Worm (Caenorhabditis elegans): ENCODE results near the gene pho-10.

pho-10 gene

ce11 chrII:9956116-9956515 lies 35.7 kb upstream of the pho-10 start:
- peak; percentile 3 for TF ChIP-seq nhr-11 (tag; optimal IDR thresholded peaks at IDR 0.05)
- TF ChIP-seq unc-62 (GFP tag; optimal IDR thresholded peaks at IDR 0.05 in 1 of 2) = peak in 1 of 2 experiments; percentile 53
- no peak for TF ChIP-seq unc-62 (tag; optimal IDR thresholded peaks at IDR 0.05)
- no peak for TF ChIP-seq daf-12 (tag; optimal IDR thresholded peaks at IDR 0.05)

DNA sequence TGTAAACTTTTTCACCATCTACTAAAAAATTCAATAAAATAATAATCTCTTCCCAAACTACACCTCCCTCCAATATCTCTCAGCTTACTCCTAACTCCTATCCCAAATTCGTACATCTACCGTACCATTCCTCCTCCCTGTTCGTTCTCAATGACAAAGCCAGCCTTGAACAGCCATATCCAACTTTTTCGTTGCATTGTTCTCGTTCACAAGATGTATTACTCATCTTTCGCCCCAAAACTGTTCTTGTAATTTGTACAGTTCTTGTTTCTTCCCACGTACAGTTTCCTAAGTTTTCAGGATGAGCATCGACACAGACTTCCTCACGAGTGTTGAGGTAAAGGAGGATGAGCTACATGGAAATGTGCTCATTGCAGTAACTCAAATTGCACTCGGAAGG lies 34.5 kb upstream of the pho-10 start, which contains the start of gene egl-43:
TSS of gene egl-43 (plus strand) at position 301 of the 400 bp plus-strand sequence.
- TF ChIP-seq aha-1 (tag) = no peak
- TF ChIP-seq lir-3 (tag; optimal IDR thresholded peaks at IDR 0.05) = no peak
- no peak for TF ChIP-seq zip-11 (GFP tag; IDR thresholded peaks at IDR 0.05)
- no peak for TF ChIP-seq F44E2.7 (GFP tag; IDR thresholded peaks at IDR 0.05)
- no peak for TF ChIP-seq mdl-1 (tag; optimal IDR thresholded peaks at IDR 0.05)
- TF ChIP-seq vab-7 (GFP tag; IDR thresholded peaks at IDR 0.05) = no peak
- no peak for TF ChIP-seq arid-1 (GFP tag; conservative IDR thresholded peaks at IDR 0.05)
- TF ChIP-seq duxl-1 (tag; optimal IDR thresholded peaks at IDR 0.05; ENCODE audit: poor library complexity) = no peak
- TF ChIP-seq cey-2 (tag; optimal IDR thresholded peaks at IDR 0.05; ENCODE audit: borderline replicate concordance, insufficient read depth) = no peak
- no peak for TF ChIP-seq zip-2 (tag; optimal IDR thresholded peaks at IDR 0.05)
- no peak for TF ChIP-seq ctbp-1 (GFP tag; IDR thresholded peaks at IDR 0.05)

- TF ChIP-seq spr-3 (GFP tag; optimal IDR thresholded peaks at IDR 0.05) (no peak), aha-1 (tag) (peak; percentile 83), D1046.2 (GFP tag; IDR thresholded peaks at IDR 0.05) (no peak), egl-27 (tag; optimal IDR thresholded peaks at IDR 0.05) (no peak), nhr-77 (tag; optimal IDR thresholded peaks at IDR 0.05) (no peak)
Observed at ce11 chrII:9951846-9952245, 31.5 kb upstream of the pho-10 start.

DNA sequence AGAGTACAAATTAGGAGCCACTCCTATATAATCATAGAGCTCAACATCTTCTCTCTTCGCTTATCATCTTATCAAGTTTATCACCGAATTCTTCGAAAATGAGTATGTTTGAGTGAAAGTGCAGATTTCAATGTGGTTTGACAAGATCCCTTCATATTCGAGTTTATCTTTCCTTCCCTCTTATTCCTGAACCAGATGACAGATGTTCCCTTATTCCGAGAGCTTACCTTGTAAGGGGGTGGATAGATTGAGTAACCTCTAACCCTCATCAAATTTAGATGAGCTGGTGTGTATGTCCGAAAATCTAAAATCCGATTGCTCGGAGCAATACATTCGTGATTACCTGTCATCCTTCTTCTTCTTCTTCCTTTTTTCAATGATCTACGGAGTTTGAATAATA lies 28.3 kb upstream of the pho-10 start:
- TF ChIP-seq unc-62 (GFP tag; optimal IDR thresholded peaks at IDR 0.05 in 1 of 2) (peak in 1 of 2 experiments; percentile 93), unc-62 (tag; optimal IDR thresholded peaks at IDR 0.05) (no peak), mxl-2 (GFP tag; conservative IDR thresholded peaks at IDR 0.05) (no peak), dve-1 (tag; optimal IDR thresholded peaks at IDR 0.05; ENCODE audit: insufficient read depth) (no peak), aha-1 (tag) (peak; percentile 9), lin-29 (GFP tag; IDR thresholded peaks at IDR 0.05) (no peak)

- no peak for TF ChIP-seq nhr-77 (tag; optimal IDR thresholded peaks at IDR 0.05)
- no peak for TF ChIP-seq unc-130 (GFP tag; optimal IDR thresholded peaks at IDR 0.05)
- TF ChIP-seq nhr-76 (tag; optimal IDR thresholded peaks at IDR 0.05) = no peak
- no peak for TF ChIP-seq lin-13 (GFP tag; optimal IDR thresholded peaks at IDR 0.05)
- TF ChIP-seq R02D3.7 (tag; optimal IDR thresholded peaks at IDR 0.05) = no peak
- TF ChIP-seq daf-16 (GFP tag; optimal IDR thresholded peaks at IDR 0.05) = no peak
- no peak for TF ChIP-seq daf-16 (tag; optimal IDR thresholded peaks at IDR 0.05)
- TF ChIP-seq aha-1 (tag) = no peak
- TF ChIP-seq ceh-44 (GFP tag; IDR thresholded peaks at IDR 0.05) = no peak
Observed at ce11 chrII:9943837-9944236, 23.5 kb upstream of the pho-10 start, which contains the start of gene flad-1. Gene flad-1, plus strand, starts transcription at chrII:9944137.

DNA sequence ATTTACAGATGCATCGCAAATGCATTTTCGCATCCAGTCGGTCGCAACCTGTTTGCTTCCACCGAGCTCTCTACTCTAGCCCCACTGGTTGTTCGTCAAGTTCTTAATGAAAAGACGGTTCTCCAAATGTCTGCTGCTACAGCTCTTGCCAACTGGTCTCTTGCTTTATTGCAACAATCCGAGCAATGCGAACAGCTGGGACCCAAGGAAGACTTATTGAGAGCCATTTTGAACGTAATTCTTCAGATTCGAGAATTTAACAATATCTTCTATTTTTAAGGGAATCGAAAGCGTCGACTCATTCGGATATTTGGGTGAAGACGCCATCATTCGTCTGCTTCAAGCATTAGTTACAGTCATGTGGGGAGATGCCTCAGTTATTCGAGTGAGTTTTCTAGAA lies 22.9 kb upstream of the pho-10 start:
- TF ChIP-seq F10B5.3 (tag; optimal IDR thresholded peaks at IDR 0.05) (no peak), unc-62 (GFP tag; optimal IDR thresholded peaks at IDR 0.05 in 1 of 2) (peak in 1 of 2 experiments; percentile 91), unc-62 (tag; optimal IDR thresholded peaks at IDR 0.05) (no peak), unc-39 (tag; optimal IDR thresholded peaks at IDR 0.05) (no peak), F49E8.2 (tag; optimal IDR thresholded peaks at IDR 0.05; ENCODE audit: borderline replicate concordance) (no peak), lir-3 (tag; optimal IDR thresholded peaks at IDR 0.05) (no peak), hlh-11 (tag; optimal IDR thresholded peaks at IDR 0.05) (no peak), hmg-1.1 (GFP tag; IDR thresholded peaks at IDR 0.05) (no peak), ztf-11 (tag; optimal IDR thresholded peaks at IDR 0.05) (no peak), lin-29 (GFP tag; IDR thresholded peaks at IDR 0.05) (no peak)
